Worm (Caenorhabditis elegans) whole organism, early embryonic: ENCODE results near the gene ftr-1.

ENCODE experiments used
- B0310.2 ChIP-seq: sonication (generic microtip); optimal IDR thresholded peaks from 2 replicates; lab custom pipeline; 2016; ENCODE audit warnings: mild to moderate bottlenecking, missing genetic modification characterization, missing compliant biosample characterization
- ama-1 ChIP-seq: fragments of 150-350 bp; optimal IDR thresholded peaks from 2 replicates; lab custom pipeline; 2014
- ets-7 ChIP-seq: sonication (generic microtip); optimal IDR thresholded peaks from 2 replicates; lab custom pipeline; 2016; ENCODE audit warnings: missing genotype, missing genetic modification characterization, missing compliant biosample characterization
- pes-1 ChIP-seq: fragments of 200-800 bp; sonication (Bioruptor generic); IDR thresholded peaks from 2 replicates; pipeline ENCODE4 v1.3.6; 2022; ENCODE audit warnings: missing genetic modification reagents, missing genetic modification characterization, missing compliant biosample characterization

DNA sequence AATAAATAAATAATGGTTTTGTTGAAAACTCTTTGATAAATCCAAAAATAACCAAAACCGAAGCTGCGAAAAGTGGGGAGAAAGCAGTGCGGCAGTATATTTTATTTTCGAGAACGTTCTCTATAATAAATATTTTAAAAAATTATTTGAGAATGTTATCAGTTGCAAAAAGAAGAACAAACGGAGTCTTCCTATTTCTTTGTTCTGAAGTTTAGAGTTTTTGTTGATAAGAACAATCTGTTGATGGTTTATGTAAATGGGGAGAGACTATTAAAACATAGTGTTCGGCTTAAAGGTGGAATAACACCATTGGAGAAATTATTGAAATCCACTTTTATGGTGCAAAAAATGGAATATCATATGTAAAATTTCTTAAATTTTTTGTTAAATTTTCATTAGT lies 16.3 kb downstream of the ftr-1 start:
- no peak for TF ChIP-seq ama-1
- TF ChIP-seq ets-7 (tag; lab: Kevin White, UChicago) = no peak
- no peak for TF ChIP-seq pes-1 (GFP tag; lab: Robert Waterston, UW)
- TF ChIP-seq B0310.2 (tag; lab: Kevin White, UChicago) = no peak
